Fruit fly (Drosophila melanogaster) whole organism, embryonic: ENCODE results near the gene Uxt.

ENCODE experiments used
- Blimp-1 ChIP-seq: fragments of 200-800 bp; sonication (Bioruptor generic); optimal IDR thresholded peaks from 3 replicates; lab custom pipeline; 2018; ENCODE audit warnings: missing biosample characterization, missing genetic modification characterization, mild to moderate bottlenecking, moderate library complexity, missing genetic modification reagents
- CG10959 ChIP-seq: fragments of 200-800 bp; sonication (Bioruptor generic); IDR thresholded peaks from 2 replicates; pipeline ENCODE4 v1.3.6; 2022; ENCODE audit warnings: missing biosample characterization, missing genetic modification characterization
- CG11560 ChIP-seq: fragments of 200-800 bp; sonication (Bioruptor generic); IDR thresholded peaks from 3 replicates; pipeline ENCODE4 v1.3.6; 2022; ENCODE audit warnings: missing biosample characterization, missing genetic modification characterization
- CG1233 ChIP-seq: fragments of 200-800 bp; sonication (Bioruptor generic); optimal IDR thresholded peaks from 4 replicates; lab custom pipeline; 2018; ENCODE audit warnings: missing biosample characterization, mild to moderate bottlenecking, missing genetic modification characterization
- CG12391 ChIP-seq: fragments of 200-800 bp; sonication (Bioruptor generic); optimal IDR thresholded peaks from 3 replicates; lab custom pipeline; 2018; ENCODE audit warnings: missing biosample characterization, mild to moderate bottlenecking, missing genetic modification characterization, moderate library complexity
- CG13287 ChIP-seq: fragments of 200-800 bp; sonication (Bioruptor generic); IDR thresholded peaks from 2 replicates; pipeline ENCODE4 v1.3.6; 2022; ENCODE audit warnings: missing biosample characterization, missing genetic modification characterization; ENCODE audit not compliant: partially characterized antibody
- CG17328 ChIP-seq: fragments of 200-800 bp; sonication (Bioruptor generic); IDR thresholded peaks from 2 replicates; pipeline ENCODE4 v1.3.6; 2022; ENCODE audit warnings: missing biosample characterization, missing genetic modification characterization
- CG18011 ChIP-seq: fragments of 200-800 bp; sonication (Bioruptor generic); optimal IDR thresholded peaks from 2 replicates; lab custom pipeline; 2017; ENCODE audit warnings: missing biosample characterization, missing genetic modification characterization, mild to moderate bottlenecking, moderate library complexity, missing genotype
- CG33557 ChIP-seq: fragments of 200-800 bp; sonication (Bioruptor generic); optimal IDR thresholded peaks from 2 replicates; lab custom pipeline; 2019; ENCODE audit warnings: missing biosample characterization, mild to moderate bottlenecking, missing genetic modification characterization, moderate library complexity
- CG4404 ChIP-seq: fragments of 200-800 bp; sonication (Bioruptor generic); IDR thresholded peaks from 2 replicates; pipeline ENCODE4 v1.3.6; 2022; ENCODE audit warnings: missing biosample characterization, missing genetic modification characterization
- CG6689 ChIP-seq: fragments of 200-800 bp; sonication (Bioruptor generic); IDR thresholded peaks from 2 replicates; pipeline ENCODE4 v1.3.6; 2022; ENCODE audit warnings: missing biosample characterization, missing genetic modification characterization
- CG6791 ChIP-seq: fragments of 200-800 bp; sonication (Bioruptor generic); IDR thresholded peaks from 3 replicates; pipeline ENCODE4 v1.3.6; 2022; ENCODE audit warnings: missing biosample characterization, missing genetic modification characterization; ENCODE audit not compliant: partially characterized antibody
- CG9727 ChIP-seq: fragments of 200-800 bp; sonication (Bioruptor generic); optimal IDR thresholded peaks from 3 replicates; lab custom pipeline; 2017; ENCODE audit warnings: missing biosample characterization, mild to moderate bottlenecking, missing genetic modification characterization
- CG9932 ChIP-seq: fragments of 200-800 bp; sonication (Bioruptor generic); IDR thresholded peaks from 2 replicates; pipeline ENCODE4 v1.3.6; 2022; ENCODE audit warnings: missing biosample characterization, missing genetic modification characterization
- Chrac-16 ChIP-seq: fragments of 200-800 bp; sonication (Bioruptor generic); optimal IDR thresholded peaks from 3 replicates; lab custom pipeline; 2016; ENCODE audit warnings: missing biosample characterization, missing genetic modification characterization
- Drgx ChIP-seq: fragments of 200-800 bp; sonication (Bioruptor generic); IDR thresholded peaks from 2 replicates; pipeline ENCODE4 v1.3.6; 2022; ENCODE audit warnings: missing biosample characterization, missing genetic modification characterization
- HLHmδ ChIP-seq: fragments of 200-800 bp; sonication (Bioruptor generic); optimal IDR thresholded peaks from 2 replicates; lab custom pipeline; 2018; ENCODE audit warnings: missing biosample characterization, mild to moderate bottlenecking, missing genetic modification characterization, moderate library complexity
- Lim3 ChIP-seq: fragments of 200-800 bp; sonication (Bioruptor generic); IDR thresholded peaks from 2 replicates; pipeline ENCODE4 v1.3.6; 2022; ENCODE audit warnings: missing biosample characterization, missing genetic modification characterization
- Mes4 ChIP-seq: fragments of 200-800 bp; sonication (Bioruptor generic); optimal IDR thresholded peaks from 2 replicates; lab custom pipeline; 2016; ENCODE audit warnings: missing biosample characterization, missing genetic modification characterization
- Nf-YA ChIP-seq: fragments of 200-800 bp; sonication (Bioruptor generic); IDR thresholded peaks from 2 replicates; pipeline ENCODE4 v1.3.6; 2022; ENCODE audit warnings: missing biosample characterization, missing genetic modification characterization
- Side ChIP-seq: fragments of 200-800 bp; sonication (Bioruptor generic); optimal IDR thresholded peaks from 2 replicates; lab custom pipeline; 2016; ENCODE audit warnings: missing biosample characterization, missing genetic modification characterization
- Xrp1 ChIP-seq: fragments of 200-800 bp; sonication (Bioruptor generic); IDR thresholded peaks from 2 replicates; pipeline ENCODE4 v1.3.6; 2022; ENCODE audit warnings: missing biosample characterization, missing genetic modification characterization
- abd-A ChIP-seq: fragments of 200-800 bp; sonication (Bioruptor generic); optimal IDR thresholded peaks from 3 replicates; lab custom pipeline; 2019; ENCODE audit warnings: missing biosample characterization, mild to moderate bottlenecking, missing genetic modification characterization, moderate library complexity
- bsh ChIP-seq, 2 experiments: fragments of 200-800 bp; sonication (Bioruptor generic); optimal IDR thresholded peaks; 2 replicates each; lab custom pipeline; 2017 to 2018; ENCODE audit warnings: mild to moderate bottlenecking in 2 of 2, missing biosample characterization in 2 of 2, missing genetic modification characterization in 2 of 2, moderate library complexity in 1 of 2
- btn ChIP-seq: fragments of 200-800 bp; sonication (Bioruptor generic); optimal IDR thresholded peaks from 2 replicates; lab custom pipeline; 2016; ENCODE audit warnings: missing biosample characterization, missing genetic modification characterization
- cato ChIP-seq: fragments of 200-800 bp; sonication (Bioruptor generic); optimal IDR thresholded peaks from 2 replicates; lab custom pipeline; 2016; ENCODE audit warnings: missing biosample characterization, missing genetic modification characterization, borderline replicate concordance
- ci ChIP-seq: fragments of 200-800 bp; sonication (Bioruptor generic); IDR thresholded peaks from 3 replicates; pipeline ENCODE4 v1.3.6; 2022; ENCODE audit warnings: missing biosample characterization, missing genetic modification characterization
- dm ChIP-seq: fragments of 200-800 bp; sonication (Bioruptor generic); optimal IDR thresholded peaks from 3 replicates; lab custom pipeline; 2016; ENCODE audit warnings: missing biosample characterization, missing genetic modification characterization
- dmrt11E ChIP-seq: fragments of 200-800 bp; sonication (Bioruptor generic); optimal IDR thresholded peaks from 3 replicates; lab custom pipeline; 2018; ENCODE audit warnings: missing biosample characterization, mild to moderate bottlenecking, missing genetic modification characterization, moderate library complexity
- fu2 ChIP-seq: fragments of 200-800 bp; sonication (Bioruptor generic); optimal IDR thresholded peaks from 2 replicates; lab custom pipeline; 2016; ENCODE audit warnings: missing biosample characterization, missing genetic modification characterization
- gem ChIP-seq: fragments of 200-800 bp; sonication (Bioruptor generic); optimal IDR thresholded peaks from 2 replicates; lab custom pipeline; 2019; ENCODE audit warnings: missing biosample characterization, mild to moderate bottlenecking, missing genetic modification characterization, moderate library complexity
- hb ChIP-seq: fragments of 200-800 bp; sonication (Bioruptor generic); IDR thresholded peaks from 3 replicates; pipeline ENCODE4 v1.3.6; 2022; ENCODE audit warnings: missing biosample characterization, missing genetic modification characterization; ENCODE audit not compliant: partially characterized antibody
- ind ChIP-seq: fragments of 200-800 bp; sonication (Bioruptor generic); optimal IDR thresholded peaks from 3 replicates; lab custom pipeline; 2016; ENCODE audit warnings: missing biosample characterization, missing genetic modification characterization
- inv ChIP-seq: fragments of 200-800 bp; sonication (Bioruptor generic); IDR thresholded peaks from 2 replicates; pipeline ENCODE4 v1.3.6; 2022; ENCODE audit warnings: missing biosample characterization, missing genetic modification characterization; ENCODE audit not compliant: partially characterized antibody
- lbe ChIP-seq: fragments of 200-800 bp; sonication (Bioruptor generic); optimal IDR thresholded peaks from 2 replicates; lab custom pipeline; 2016; ENCODE audit warnings: missing biosample characterization, mild to moderate bottlenecking, missing genetic modification characterization
- prd ChIP-seq, 3 experiments: fragments of >200 bp in 2 of 3; fragments of 200-800 bp in 1 of 3; sonication (Bioruptor generic) in 1 of 3; optimal IDR thresholded peaks in 2 of 3; IDR thresholded peaks in 1 of 3; 2 replicates in 2 of 3; 3 replicates in 1 of 3; pipeline versions ENCODE4 v1.3.6 to Lab custom; 2017 to 2022; ENCODE audit warnings: missing biosample characterization in 1 of 3, missing genetic modification characterization in 1 of 3
- sens ChIP-seq: fragments of 200-800 bp; sonication (Bioruptor generic); peaks from one replicate; lab custom pipeline; 2016; ENCODE audit warnings: missing biosample characterization, missing genetic modification characterization
- seq ChIP-seq: fragments of 200-800 bp; sonication (Bioruptor generic); IDR thresholded peaks from 2 replicates; pipeline ENCODE4 v1.3.6; 2022; ENCODE audit warnings: missing biosample characterization, missing genetic modification characterization
- sisA ChIP-seq: fragments of 200-800 bp; sonication (Bioruptor generic); IDR thresholded peaks from 2 replicates; pipeline ENCODE4 v1.3.6; 2022; ENCODE audit warnings: missing biosample characterization, missing genetic modification characterization
- sob ChIP-seq: fragments of 200-800 bp; sonication (Bioruptor generic); IDR thresholded peaks from 2 replicates; pipeline ENCODE4 v1.3.6; 2022; ENCODE audit warnings: missing biosample characterization, missing genetic modification characterization
- tna ChIP-seq: fragments of 200-800 bp; sonication (Bioruptor generic); IDR thresholded peaks from 2 replicates; pipeline ENCODE4 v1.3.6; 2022; ENCODE audit warnings: missing biosample characterization, missing genetic modification characterization; ENCODE audit not compliant: partially characterized antibody
- vfl ChIP-seq: fragments of 200-800 bp; sonication (Bioruptor generic); optimal IDR thresholded peaks from 2 replicates; lab custom pipeline; 2016; ENCODE audit warnings: missing biosample characterization, missing genetic modification characterization
- wdn ChIP-seq: fragments of 200-800 bp; sonication (Bioruptor generic); IDR thresholded peaks from 2 replicates; pipeline ENCODE4 v1.3.6; 2022; ENCODE audit warnings: missing biosample characterization, missing genetic modification characterization

The Uxt gene

DNA sequence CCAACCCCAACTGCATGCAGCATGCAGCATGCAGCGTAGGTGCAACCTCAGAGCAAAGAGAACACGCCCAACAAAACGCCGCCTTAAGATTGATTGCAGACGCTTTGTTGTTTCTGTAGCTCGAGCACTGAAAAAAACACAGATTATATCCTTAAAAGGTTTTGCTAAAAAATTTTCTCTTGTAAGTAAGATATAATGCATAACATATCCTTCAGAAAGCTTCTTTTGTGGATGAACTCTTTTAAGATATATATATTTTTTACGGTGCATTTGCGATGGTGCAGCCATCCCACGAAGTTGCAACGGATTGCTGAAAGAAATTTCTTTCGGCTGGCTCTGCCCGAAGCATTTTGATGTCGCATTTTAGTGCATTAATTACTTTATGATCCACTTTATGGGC, 19.4 kb downstream of the Uxt start (continued):
- TF ChIP-seq CG17328 (GFP tag; lab: Robert Waterston, UW) = 0 out of 2 replicates have a peak, but pooled peaks have one; percentile 33
- peak; percentile 20 for TF ChIP-seq lbe (GFP tag; lab: Kevin White, UChicago)
- TF ChIP-seq bsh (GFP tag; optimal IDR thresholded peaks at IDR 0.05; lab: Kevin White, UChicago) = peak in 1 of 2 experiments; percentile 46
- TF ChIP-seq gem (tag; lab: Kevin White, UChicago) = peak; percentile 26
- no peak for TF ChIP-seq vfl
- TF ChIP-seq fu2 (GFP tag; lab: Kevin White, UChicago) = no peak
- no peak for TF ChIP-seq CG33557 (GFP tag; lab: Kevin White, UChicago)
- TF ChIP-seq Mes4 (GFP tag; lab: Kevin White, UChicago) = no peak
- peak; percentile 53; the same call in 1 of the 2 replicates for TF ChIP-seq CG10959
- no peak for TF ChIP-seq CG9932
- no peak for TF ChIP-seq inv (GFP tag; lab: Robert Waterston, UW)
- TF ChIP-seq Xrp1 = peak; percentile 41; the same call in 1 of the 2 replicates
- 0 out of 2 replicates have a peak, but pooled peaks have one; percentile 11 for TF ChIP-seq sisA (GFP tag; lab: Robert Waterston, UW)
- no peak for TF ChIP-seq seq
- peak; percentile 60 for TF ChIP-seq sens (GFP tag; lab: Kevin White, UChicago)
- no peak for TF ChIP-seq hb (GFP tag; lab: Robert Waterston, UW)
- no peak for TF ChIP-seq abd-A (tag; lab: Kevin White, UChicago)
- TF ChIP-seq dm (GFP tag; lab: Kevin White, UChicago) = no peak
- TF ChIP-seq sob (GFP tag; lab: Robert Waterston, UW) = no peak
- TF ChIP-seq CG6791 (GFP tag; lab: Robert Waterston, UW) = no peak
- 0 out of 2 replicates have a peak, but pooled peaks have one; percentile 22 for TF ChIP-seq Drgx
- TF ChIP-seq dmrt11E (tag; lab: Kevin White, UChicago) = peak; percentile 30
- no peak for TF ChIP-seq CG11560 (tag; lab: Robert Waterston, UW)
- no peak for TF ChIP-seq CG12391 (tag; lab: Kevin White, UChicago)
- TF ChIP-seq CG1233 (GFP tag; lab: Kevin White, UChicago) = no peak
- TF ChIP-seq Side (GFP tag; lab: Kevin White, UChicago) = no peak
- TF ChIP-seq CG4404 (GFP tag; lab: Robert Waterston, UW) = peak; percentile 46; the same call in 1 of the 2 replicates
- TF ChIP-seq HLHmδ (GFP tag; lab: Kevin White, UChicago) = no peak
- no peak for TF ChIP-seq btn (GFP tag; lab: Kevin White, UChicago)
- no peak for TF ChIP-seq cato (GFP tag; lab: Kevin White, UChicago)
- TF ChIP-seq Blimp-1 (GFP tag; lab: Kevin White, UChicago) = peak; percentile 33
- TF ChIP-seq CG9727 = peak; percentile 16
- TF ChIP-seq Nf-YA (GFP tag; lab: Robert Waterston, UW) = no peak
- no peak for TF ChIP-seq prd (optimal IDR thresholded peaks at IDR 0.05; lab: Kevin White, UChicago)
- TF ChIP-seq prd (GFP tag; IDR thresholded peaks at IDR 0.05; lab: Robert Waterston, UW) = peak; percentile 67
- peak; percentile 31; the same call in 1 of the 2 replicates for TF ChIP-seq CG6689 (GFP tag; lab: Robert Waterston, UW)
- TF ChIP-seq ci (GFP tag; lab: Robert Waterston, UW) = peak; percentile 35; the same call in 1 of the 3 replicates
- no peak for TF ChIP-seq CG13287 (GFP tag; lab: Robert Waterston, UW)
- no peak for TF ChIP-seq CG18011 (GFP tag; lab: Kevin White, UChicago)
- TF ChIP-seq wdn (GFP tag; lab: Robert Waterston, UW) = no peak
- TF ChIP-seq, all 482 proteins: peak for 21

DNA sequence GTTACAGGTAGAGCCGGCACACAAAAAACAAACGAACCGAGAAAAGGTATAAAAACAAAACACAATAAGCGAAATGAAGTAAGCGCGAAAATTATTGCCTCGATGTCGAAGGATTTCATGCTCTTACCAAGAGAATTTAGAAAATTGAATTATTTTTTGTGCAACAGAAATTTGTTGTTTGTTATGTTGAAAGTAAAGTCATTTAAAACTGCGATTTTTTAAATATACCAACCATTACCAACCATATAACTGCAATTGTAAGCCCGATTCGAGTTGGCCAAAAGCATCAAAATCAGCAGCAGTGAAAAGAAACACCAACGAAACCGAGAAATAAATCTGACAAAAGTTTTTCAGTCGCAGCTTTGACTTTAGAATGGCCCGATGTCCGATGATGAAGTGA, 24.6 kb downstream of the Uxt start:
- TF ChIP-seq ind (GFP tag; lab: Kevin White, UChicago) (no peak), Lim3 (no peak), tna (GFP tag; lab: Robert Waterston, UW) (no peak), Chrac-16 (no peak)
